Fruit fly (Drosophila melanogaster): ENCODE measurements around the gene CG5250.

CG5250 gene

DNA sequence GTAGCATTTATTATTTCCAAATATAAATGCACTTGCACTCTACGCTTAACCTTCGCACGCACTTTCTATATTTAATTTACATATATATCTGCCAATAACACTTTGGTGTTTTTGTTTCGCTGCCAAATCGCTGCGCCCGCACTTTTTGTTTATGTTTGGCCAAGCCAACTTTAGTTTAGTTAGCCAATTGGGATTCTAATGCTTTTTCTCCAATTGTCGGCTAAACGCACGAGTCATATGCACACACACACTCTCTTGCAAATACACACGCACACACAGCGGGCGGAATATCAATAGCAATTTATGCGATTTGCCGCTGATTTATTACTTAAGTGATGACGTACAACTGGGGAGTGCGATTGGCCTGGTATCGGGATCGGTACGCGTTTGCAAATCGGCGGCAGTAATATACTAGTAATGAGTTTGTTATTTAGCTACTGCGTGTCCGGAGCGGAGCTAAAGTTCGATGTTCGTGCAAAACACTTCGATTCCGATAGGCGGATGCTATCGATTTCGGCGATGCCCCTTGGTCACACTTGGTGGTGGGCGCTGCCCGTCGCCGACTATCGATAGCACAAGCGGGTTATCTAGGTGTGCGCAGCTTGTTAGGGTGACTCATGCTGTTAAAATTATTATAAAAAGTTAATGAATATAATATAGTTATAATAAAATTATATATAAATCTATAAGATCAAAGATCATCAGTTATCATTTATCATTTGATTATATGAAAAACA lies 2.8 kb downstream of the CG5250 start, which contains the start of gene vib (continued):
- no peak for TF ChIP-seq sug (tag; optimal IDR thresholded peaks at IDR 0.05)
- no peak for TF ChIP-seq slou (GFP tag; optimal IDR thresholded peaks at IDR 0.05)
- TF ChIP-seq pfk (GFP tag; optimal IDR thresholded peaks at IDR 0.05): no peak
- no peak for TF ChIP-seq Hr39 (optimal IDR thresholded peaks at IDR 0.05)
- peak; percentile 6 for TF ChIP-seq CG17802 (tag; optimal IDR thresholded peaks at IDR 0.05)
- TF ChIP-seq abd-A (tag; optimal IDR thresholded peaks at IDR 0.05): no peak
- no peak for TF ChIP-seq Vsx1 (GFP tag; optimal IDR thresholded peaks at IDR 0.05)
- 0 out of 2 replicates have a peak, but pooled peaks have one; percentile 34 for TF ChIP-seq CG1024 (GFP tag; IDR thresholded peaks at IDR 0.05)
- TF ChIP-seq ro (GFP tag; IDR thresholded peaks at IDR 0.05): no peak
- peak; percentile 16 for TF ChIP-seq fd96Cb (tag; optimal IDR thresholded peaks at IDR 0.05)
- no peak for TF ChIP-seq vfl (GFP tag; optimal IDR thresholded peaks at IDR 0.05)
- TF ChIP-seq Lim3 (GFP tag; IDR thresholded peaks at IDR 0.05): no peak
- peak; percentile 68 for TF ChIP-seq CG14710 (tag; optimal IDR thresholded peaks at IDR 0.05)
- TF ChIP-seq ATbp (GFP tag; optimal IDR thresholded peaks at IDR 0.05): peak; percentile 1
- no peak for TF ChIP-seq ftz-f1 (GFP tag; optimal IDR thresholded peaks at IDR 0.05)
- no peak for TF ChIP-seq CG18011 (GFP tag; optimal IDR thresholded peaks at IDR 0.05)
- TF ChIP-seq CkIIα-i1 (GFP tag; IDR thresholded peaks at IDR 0.05): no peak
- peak; percentile 45 for TF ChIP-seq her (GFP tag; optimal IDR thresholded peaks at IDR 0.05)
- 0 out of 3 replicates have a peak, but pooled peaks have one; percentile 15 for TF ChIP-seq CG2199 (GFP tag; IDR thresholded peaks at IDR 0.05)
- TF ChIP-seq CG11247 (GFP tag; IDR thresholded peaks at IDR 0.05): peak; percentile 58
- TF ChIP-seq CG14667 (GFP tag; IDR thresholded peaks at IDR 0.05): no peak
- no peak for TF ChIP-seq pita (GFP tag; optimal IDR thresholded peaks at IDR 0.05)
- no peak for TF ChIP-seq CG13123 (GFP tag; optimal IDR thresholded peaks at IDR 0.05)
- TF ChIP-seq mam (GFP tag; optimal IDR thresholded peaks at IDR 0.05): no peak
- no peak for TF ChIP-seq CG9215 (GFP tag; IDR thresholded peaks at IDR 0.05)
- peak; percentile 67 for TF ChIP-seq Dp (GFP tag; optimal IDR thresholded peaks at IDR 0.05)
- peak; percentile 89 for TF ChIP-seq sna (GFP tag; IDR thresholded peaks at IDR 0.05; ENCODE audit: partially characterized antibody)
- peak; percentile 79 for TF ChIP-seq CG2712 (tag; optimal IDR thresholded peaks at IDR 0.05)
- TF ChIP-seq Ptx1 (GFP tag; IDR thresholded peaks at IDR 0.05): peak; percentile 25; the same call in 1 of the 2 replicates
- TF ChIP-seq tna (GFP tag; IDR thresholded peaks at IDR 0.05; ENCODE audit: partially characterized antibody): peak; percentile 96
- no peak for TF ChIP-seq CG33557 (GFP tag; optimal IDR thresholded peaks at IDR 0.05)
- peak; percentile 44 for TF ChIP-seq CG9727 (GFP tag; optimal IDR thresholded peaks at IDR 0.05)
- TF ChIP-seq CG9797 (GFP tag; optimal IDR thresholded peaks at IDR 0.05): peak; percentile 76
- TF ChIP-seq CG31388 (GFP tag; optimal IDR thresholded peaks at IDR 0.05): no peak
- TF ChIP-seq CG14050 (GFP tag; IDR thresholded peaks at IDR 0.05): peak; percentile 33; the same call in 1 of the 3 replicates
- TF ChIP-seq CG32767 (GFP tag; IDR thresholded peaks at IDR 0.05): peak; percentile 54; the same call in 1 of the 2 replicates
- TF ChIP-seq CG10565 (GFP tag; optimal IDR thresholded peaks at IDR 0.05): no peak
- TF ChIP-seq CG6654 (GFP tag; optimal IDR thresholded peaks at IDR 0.05): no peak
- peak; percentile 34 for TF ChIP-seq shn (GFP tag; optimal IDR thresholded peaks at IDR 0.05)
- no peak for TF ChIP-seq sim (GFP tag; IDR thresholded peaks at IDR 0.05)
- TF ChIP-seq gcm2 (GFP tag; optimal IDR thresholded peaks at IDR 0.05): no peak
- no peak for TF ChIP-seq CTCF (GFP tag; optimal IDR thresholded peaks at IDR 0.05)
- peak; percentile 20; the same call in 1 of the 2 replicates for TF ChIP-seq seq (GFP tag; IDR thresholded peaks at IDR 0.05)
- TF ChIP-seq dpn (GFP tag; optimal IDR thresholded peaks at IDR 0.05): peak; percentile 1 to 61
- peak; percentile 49 for TF ChIP-seq az2 (GFP tag; optimal IDR thresholded peaks at IDR 0.05)
- no peak for TF ChIP-seq luna (GFP tag; optimal IDR thresholded peaks at IDR 0.05)
- TF ChIP-seq h (optimal IDR thresholded peaks at IDR 0.05): no peak
- TF ChIP-seq inv (GFP tag; IDR thresholded peaks at IDR 0.05; ENCODE audit: partially characterized antibody): peak; percentile 87
- TF ChIP-seq Hmr (GFP tag; optimal IDR thresholded peaks at IDR 0.05): peak; percentile 72
- peak; percentile 69 for TF ChIP-seq HmgZ (tag; optimal IDR thresholded peaks at IDR 0.05)
- peak; percentile 73 for TF ChIP-seq CG12659 (GFP tag; optimal IDR thresholded peaks at IDR 0.05)
